Worm (Caenorhabditis elegans) whole organism, L4 larva: Measurements from ENCODE around the gene sftd-3.

Experiments
- F37D6.2 ChIP-seq: sonication (generic microtip); optimal IDR thresholded peaks from 2 replicates; lab custom pipeline; 2016; ENCODE audit warnings: mild to moderate bottlenecking, missing genetic modification characterization, missing compliant biosample characterization
- T20F7.1 ChIP-seq: fragments of 200-800 bp; sonication (Bioruptor generic); optimal IDR thresholded peaks from 2 replicates; lab custom pipeline; 2018; ENCODE audit warnings: mild to moderate bottlenecking, missing genetic modification characterization, missing compliant biosample characterization
- Y105C5A.15 ChIP-seq: fragments of 200-800 bp; sonication (Bioruptor generic); IDR thresholded peaks from 2 replicates; pipeline ENCODE4 v1.3.6; 2022; ENCODE audit warnings: missing genetic modification characterization, missing compliant biosample characterization
- Y48G9A.11 ChIP-seq: fragments of 200-800 bp; sonication (Bioruptor generic); IDR thresholded peaks from 2 replicates; pipeline ENCODE4 v1.3.6; 2022; ENCODE audit warnings: missing genetic modification reagents, missing genetic modification characterization, missing compliant biosample characterization
- ZK337.2 ChIP-seq: fragments of 200-800 bp; sonication (Bioruptor generic); IDR thresholded peaks from 2 replicates; pipeline ENCODE4 v1.3.6; 2022; ENCODE audit warnings: missing genetic modification reagents, missing genetic modification characterization, missing compliant biosample characterization
- aha-1 ChIP-seq: fragments of 150-350 bp; peaks from one replicate; lab custom pipeline; 2014; ENCODE audit warnings: missing biosample characterization, missing genetic modification characterization
- arid-1 ChIP-seq: fragments of 200-800 bp; sonication (Bioruptor generic); conservative IDR thresholded peaks from 2 replicates; pipeline ENCODE4 v1.3.6; 2022; ENCODE audit warnings: missing genetic modification reagents, missing genetic modification characterization, missing compliant biosample characterization
- ceh-28 ChIP-seq: fragments of 150-350 bp; optimal IDR thresholded peaks from 2 replicates; lab custom pipeline; 2014; ENCODE audit warnings: missing biosample characterization, missing genetic modification reagents, missing genetic modification characterization
- ceh-44 ChIP-seq: fragments of 200-800 bp; sonication (Bioruptor generic); IDR thresholded peaks from 2 replicates; pipeline ENCODE4 v1.3.6; 2022; ENCODE audit warnings: missing genetic modification reagents, missing genetic modification characterization, missing compliant biosample characterization
- daf-12 ChIP-seq: fragments of 150-350 bp; optimal IDR thresholded peaks from 2 replicates; lab custom pipeline; 2014; ENCODE audit warnings: missing biosample characterization, missing genetic modification reagents, missing genetic modification characterization
- daf-16 ChIP-seq, 3 experiments: sonication (generic microtip); optimal IDR thresholded peaks; 2 replicates each; lab custom pipeline; 2016 to 2017; ENCODE audit warnings: missing genetic modification characterization in 3 of 3, missing genetic modification reagents in 3 of 3, mild to moderate bottlenecking in 2 of 3, missing compliant biosample characterization in 2 of 3, missing biosample characterization in 1 of 3, moderate library complexity in 1 of 3
- daf-8 ChIP-seq: fragments of 200-800 bp; sonication (Bioruptor generic); IDR thresholded peaks from 2 replicates; pipeline ENCODE4 v1.3.6; 2022; ENCODE audit warnings: missing genetic modification characterization, missing compliant biosample characterization
- dmd-6 ChIP-seq: fragments of 200-800 bp; sonication (Bioruptor generic); IDR thresholded peaks from 2 replicates; pipeline ENCODE4 v1.3.6; 2022; ENCODE audit warnings: missing genetic modification reagents, missing genetic modification characterization, missing compliant biosample characterization
- fkh-10 ChIP-seq: fragments of 150-350 bp; optimal IDR thresholded peaks from 2 replicates; lab custom pipeline; 2014; ENCODE audit warnings: missing biosample characterization, missing genetic modification reagents, missing genetic modification characterization
- fos-1 ChIP-seq: fragments of 150-350 bp; optimal IDR thresholded peaks from 2 replicates; lab custom pipeline; 2014; ENCODE audit warnings: missing biosample characterization, missing genetic modification characterization
- gei-8 ChIP-seq: fragments of 200-800 bp; sonication (Bioruptor generic); optimal IDR thresholded peaks from 2 replicates; lab custom pipeline; 2018; ENCODE audit warnings: mild to moderate bottlenecking, missing genetic modification characterization, missing compliant biosample characterization
- lin-38 ChIP-seq: fragments of 200-800 bp; sonication (Bioruptor generic); IDR thresholded peaks from 2 replicates; pipeline ENCODE4 v1.3.6; 2022; ENCODE audit warnings: missing genetic modification reagents, missing genetic modification characterization, missing compliant biosample characterization
- lsy-2 ChIP-seq, 2 experiments: fragments of 150-350 bp in 1 of 2; sonication (generic microtip) in 1 of 2; optimal IDR thresholded peaks; 2 replicates each; lab custom pipeline; 2014 to 2017; ENCODE audit warnings: missing biosample characterization in 2 of 2, missing genetic modification characterization in 2 of 2
- madf-5 ChIP-seq, 2 experiments: fragments of 200-800 bp; sonication (Bioruptor generic); IDR thresholded peaks; 2 replicates each; pipeline ENCODE4 v1.3.6; 2022; ENCODE audit warnings: missing compliant biosample characterization in 2 of 2, missing genetic modification characterization in 2 of 2
- madf-9 ChIP-seq: fragments of 200-800 bp; sonication (Bioruptor generic); conservative IDR thresholded peaks from 2 replicates; pipeline ENCODE4 v1.3.6; 2022; ENCODE audit warnings: missing genetic modification reagents, missing genetic modification characterization, missing compliant biosample characterization
- mep-1 ChIP-seq: fragments of 150-350 bp; sonication (generic microtip); optimal IDR thresholded peaks from 3 replicates; lab custom pipeline; 2014; ENCODE audit warnings: missing biosample characterization, missing genetic modification characterization
- mxl-2 ChIP-seq: fragments of 200-800 bp; sonication (Bioruptor generic); conservative IDR thresholded peaks from 2 replicates; pipeline ENCODE4 v1.3.6; 2022; ENCODE audit warnings: missing genetic modification reagents, missing genetic modification characterization, missing compliant biosample characterization
- mxl-3 ChIP-seq: fragments of 200-800 bp; sonication (Bioruptor generic); optimal IDR thresholded peaks from 2 replicates; lab custom pipeline; 2018; ENCODE audit warnings: mild to moderate bottlenecking, missing genetic modification characterization, missing compliant biosample characterization
- nhr-102 ChIP-seq: sonication (generic microtip); optimal IDR thresholded peaks from 2 replicates; lab custom pipeline; 2016; ENCODE audit warnings: mild to moderate bottlenecking, missing genetic modification characterization, moderate library complexity, missing compliant biosample characterization
- nhr-41 ChIP-seq: fragments of 200-800 bp; sonication (Bioruptor generic); IDR thresholded peaks from 2 replicates; pipeline ENCODE4 v1.3.6; 2022; ENCODE audit warnings: missing genetic modification reagents, missing genetic modification characterization, missing compliant biosample characterization
- nhr-42 ChIP-seq: fragments of 200-800 bp; sonication (Bioruptor generic); IDR thresholded peaks from 2 replicates; pipeline ENCODE4 v1.3.6; 2022; ENCODE audit warnings: missing genetic modification characterization, missing compliant biosample characterization
- nhr-76 ChIP-seq: fragments of 150-350 bp; optimal IDR thresholded peaks from 2 replicates; lab custom pipeline; 2014; ENCODE audit warnings: missing biosample characterization, missing genetic modification characterization
- nhr-77 ChIP-seq: fragments of 150-350 bp; optimal IDR thresholded peaks from 2 replicates; lab custom pipeline; 2014; ENCODE audit warnings: missing biosample characterization, missing genetic modification characterization
- pha-4 ChIP-seq, 2 experiments: fragments of 150-350 bp in 1 of 2; fragments of 200-800 bp in 1 of 2; sonication (Bioruptor generic) in 1 of 2; IDR thresholded peaks in 1 of 2; optimal IDR thresholded peaks in 1 of 2; 2 replicates each; pipeline versions ENCODE4 v1.3.6 to Lab custom; 2014 to 2022; ENCODE audit warnings: missing genetic modification characterization in 2 of 2, missing genetic modification reagents in 2 of 2, missing biosample characterization in 1 of 2, missing compliant biosample characterization in 1 of 2
- php-3 ChIP-seq: fragments of 200-800 bp; sonication (Bioruptor generic); IDR thresholded peaks from 2 replicates; pipeline ENCODE4 v1.3.6; 2022; ENCODE audit warnings: missing genetic modification reagents, missing genetic modification characterization, missing compliant biosample characterization
- snpc-1.2 ChIP-seq: fragments of 200-800 bp; sonication (Bioruptor generic); IDR thresholded peaks from 2 replicates; pipeline ENCODE4 v1.3.6; 2022; ENCODE audit warnings: missing genetic modification reagents, missing genetic modification characterization, missing compliant biosample characterization
- snpc-4 ChIP-seq: fragments of 150-350 bp; optimal IDR thresholded peaks from 2 replicates; lab custom pipeline; 2014; ENCODE audit warnings: missing biosample characterization, missing genetic modification characterization
- unc-62 ChIP-seq, 3 experiments: fragments of 150-350 bp in 1 of 3; sonication (generic microtip); optimal IDR thresholded peaks in 2 of 3; peaks in 1 of 3; 1 replicate in 1 of 3; 2 replicates in 2 of 3; lab custom pipeline; 2014 to 2017; ENCODE audit warnings: missing biosample characterization in 3 of 3, missing genetic modification characterization in 3 of 3, missing genetic modification reagents in 3 of 3, missing genotype in 1 of 3

The sftd-3 gene

ce11 chrII:8940362-8940940 lies 23.5 kb downstream of the sftd-3 start, which contains the start of the genes set-17 and T21B10.4 (continued):
- TF ChIP-seq mep-1 (tag; lab: Kevin White, UChicago) (no peak), mxl-3 (no peak), madf-5 (GFP tag; IDR thresholded peaks at IDR 0.05; lab: Robert Waterston, UW) (no peak), ceh-28 (tag; lab: Kevin White, UChicago) (no peak), nhr-102 (no peak), F37D6.2 (tag; lab: Kevin White, UChicago) (no peak), lsy-2 (tag; optimal IDR thresholded peaks at IDR 0.05; lab: Kevin White, UChicago) (peak in 1 of 2 experiments; percentile 39), mxl-2 (GFP tag; lab: Robert Waterston, UW) (no peak), daf-12 (no peak), php-3 (GFP tag; lab: Robert Waterston, UW) (no peak), dmd-6 (GFP tag; lab: Robert Waterston, UW) (no peak), nhr-77 (tag; lab: Kevin White, UChicago) (no peak), daf-16 (GFP tag; optimal IDR thresholded peaks at IDR 0.05; lab: Kevin White, UChicago) (no peak), daf-16 (tag; optimal IDR thresholded peaks at IDR 0.05; lab: Kevin White, UChicago) (peak; percentile 71), ceh-44 (GFP tag; lab: Robert Waterston, UW) (no peak), gei-8 (GFP tag; lab: Kevin White, UChicago) (no peak)
- TF ChIP-seq, all 104 proteins: peak for 5

- TF ChIP-seq unc-62 (GFP tag; optimal IDR thresholded peaks at IDR 0.05 in 1 of 2; lab: Kevin White, UChicago) (peak in 1 of 2 experiments; percentile 14), unc-62 (tag; optimal IDR thresholded peaks at IDR 0.05; lab: Kevin White, UChicago) (no peak), T20F7.1 (peak; percentile 15), nhr-102 (no peak), nhr-42 (GFP tag; lab: Robert Waterston, UW) (no peak), daf-16 (GFP tag; optimal IDR thresholded peaks at IDR 0.05; lab: Kevin White, UChicago) (no peak), daf-16 (tag; optimal IDR thresholded peaks at IDR 0.05; lab: Kevin White, UChicago) (no peak), ceh-44 (GFP tag; lab: Robert Waterston, UW) (no peak), pha-4 (GFP tag; IDR thresholded peaks at IDR 0.05; lab: Robert Waterston, UW) (no peak), pha-4 (tag; optimal IDR thresholded peaks at IDR 0.05; lab: Kevin White, UChicago) (no peak), fkh-10 (GFP tag; lab: Kevin White, UChicago) (no peak), daf-8 (GFP tag; lab: Robert Waterston, UW) (no peak), mxl-2 (GFP tag; lab: Robert Waterston, UW) (no peak), fos-1 (tag; lab: Kevin White, UChicago) (no peak), Y48G9A.11 (GFP tag; lab: Robert Waterston, UW) (peak; percentile 15; the same call in 1 of the 2 replicates), madf-9 (GFP tag; lab: Robert Waterston, UW) (no peak), arid-1 (GFP tag; lab: Robert Waterston, UW) (0 out of 2 replicates have a peak, but pooled peaks have one; percentile 30), aha-1 (tag; lab: Kevin White, UChicago) (peak; percentile 91), nhr-76 (tag; lab: Kevin White, UChicago) (no peak), Y105C5A.15 (no peak), snpc-1.2 (GFP tag; lab: Robert Waterston, UW) (peak; percentile 18; the same call in 1 of the 2 replicates), nhr-41 (GFP tag; lab: Robert Waterston, UW) (no peak), ZK337.2 (no peak), snpc-4 (tag; lab: Kevin White, UChicago) (no peak), lin-38 (GFP tag; lab: Robert Waterston, UW) (peak; percentile 30)
Observed at ce11 chrII:8938907-8939622, 24.9 kb downstream of the sftd-3 start.
